Worm (Caenorhabditis elegans): ENCODE results near the gene srd-2.

- TF ChIP-seq ama-1 (optimal IDR thresholded peaks at IDR 0.05), result no peak
- TF ChIP-seq ama-1 (GFP tag; optimal IDR thresholded peaks at IDR 0.05), result no peak
- no peak for TF ChIP-seq aptf-3 (GFP tag; IDR thresholded peaks at IDR 0.05)
- no peak for TF ChIP-seq Y79H2A.3 (GFP tag; conservative IDR thresholded peaks at IDR 0.05)
- TF ChIP-seq B0336.3 (GFP tag; IDR thresholded peaks at IDR 0.05), result no peak
- no peak for TF ChIP-seq F49E8.2 (tag; optimal IDR thresholded peaks at IDR 0.05; ENCODE audit: insufficient read depth)
- no peak for TF ChIP-seq unc-62 (GFP tag; optimal IDR thresholded peaks at IDR 0.05)
- TF ChIP-seq rec-8 (tag; optimal IDR thresholded peaks at IDR 0.05), result no peak
- no peak for TF ChIP-seq ceh-79 (tag; optimal IDR thresholded peaks at IDR 0.05)
- TF ChIP-seq snpc-4 (GFP tag; optimal IDR thresholded peaks at IDR 0.05), result no peak
- TF ChIP-seq snpc-4 (tag; optimal IDR thresholded peaks at IDR 0.05), result no peak
- no peak for TF ChIP-seq dpl-1 (GFP tag; optimal IDR thresholded peaks at IDR 0.05)
- TF ChIP-seq lag-1 (GFP tag; IDR thresholded peaks at IDR 0.05), result no peak
- TF ChIP-seq B0035.1 (tag; optimal IDR thresholded peaks at IDR 0.05), result no peak
- no peak for TF ChIP-seq nfya-2 (GFP tag; IDR thresholded peaks at IDR 0.05)
Observed at ce11 chrII:10167731-10168130, 20.0 kb downstream of the srd-2 start.
